Fruit fly (Drosophila melanogaster): ENCODE measurements around the gene Dtd.

Gene Dtd

dm6 chr3R:11467812-11468211 lies 38.0 kb downstream of the Dtd start:
- TF ChIP-seq ap (GFP tag; IDR thresholded peaks at IDR 0.05), result no peak
- TF ChIP-seq CG8281 (tag; optimal IDR thresholded peaks at IDR 0.05), result peak; percentile 93
- no peak for TF ChIP-seq sim (GFP tag; IDR thresholded peaks at IDR 0.05)

DNA sequence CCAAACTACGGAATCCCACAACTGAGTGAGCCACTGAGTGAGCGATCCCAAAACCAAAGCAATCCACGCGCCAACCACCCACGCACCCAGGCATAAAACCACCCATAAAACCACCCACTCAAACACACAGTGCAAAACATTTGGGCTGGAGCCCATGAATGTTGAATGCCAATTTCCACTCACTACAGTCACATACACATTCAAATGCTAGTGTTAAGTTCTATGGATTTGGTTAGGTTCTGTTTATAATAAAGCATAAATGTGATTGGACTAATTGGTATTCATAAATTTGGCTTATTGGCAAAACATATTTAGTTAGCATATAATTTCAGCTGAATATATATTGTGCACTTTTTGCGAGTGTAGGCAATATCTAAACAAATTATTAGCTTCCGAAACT lies 39.9 kb downstream of the Dtd start:
- TF ChIP-seq BtbVII (GFP tag; optimal IDR thresholded peaks at IDR 0.05), result peak; percentile 19
- peak; percentile 16 for TF ChIP-seq Meics (GFP tag; optimal IDR thresholded peaks at IDR 0.05)
- TF ChIP-seq CG2678 (tag; optimal IDR thresholded peaks at IDR 0.05), result peak; percentile 43
- no peak for TF ChIP-seq E2f1 (GFP tag; IDR thresholded peaks at IDR 0.05)
- no peak for TF ChIP-seq CG32532 (GFP tag; IDR thresholded peaks at IDR 0.05)
- peak; percentile 11 for TF ChIP-seq grau (tag; optimal IDR thresholded peaks at IDR 0.05)
- peak; percentile 21 for TF ChIP-seq sens (GFP tag)
- no peak for TF ChIP-seq chinmo (GFP tag; IDR thresholded peaks at IDR 0.05; ENCODE audit: partially characterized antibody)
- no peak for TF ChIP-seq her (GFP tag; optimal IDR thresholded peaks at IDR 0.05)
- peak; percentile 51 for TF ChIP-seq CG18599 (GFP tag; optimal IDR thresholded peaks at IDR 0.05)
- TF ChIP-seq CG9215 (GFP tag; IDR thresholded peaks at IDR 0.05), result peak; percentile 5; the same call in 1 of the 2 replicates
- TF ChIP-seq gem (tag; optimal IDR thresholded peaks at IDR 0.05), result peak; percentile 19
- peak; percentile 18 for TF ChIP-seq CG2120 (GFP tag; optimal IDR thresholded peaks at IDR 0.05)
- peak; percentile 34 for TF ChIP-seq CG11504 (tag; optimal IDR thresholded peaks at IDR 0.05)
- peak; percentile 2 for TF ChIP-seq CG7839 (tag; optimal IDR thresholded peaks at IDR 0.05)
- no peak for TF ChIP-seq bsh (GFP tag; optimal IDR thresholded peaks at IDR 0.05)
- peak; percentile 35; the same call in 1 of the 3 replicates for TF ChIP-seq row (GFP tag; IDR thresholded peaks at IDR 0.05)
- TF ChIP-seq CG2889 (GFP tag; IDR thresholded peaks at IDR 0.05), result no peak
- TF ChIP-seq Med (GFP tag), result peak; percentile 58
- peak; percentile 30 for TF ChIP-seq lab (GFP tag; optimal IDR thresholded peaks at IDR 0.05)
- TF ChIP-seq Hmr (GFP tag; optimal IDR thresholded peaks at IDR 0.05), result peak; percentile 31
- no peak for TF ChIP-seq CG11695 (GFP tag; IDR thresholded peaks at IDR 0.05)
- peak; percentile 45 for TF ChIP-seq abd-A (tag; optimal IDR thresholded peaks at IDR 0.05)
- TF ChIP-seq dmrt99B (tag; optimal IDR thresholded peaks at IDR 0.05), result no peak
- peak; percentile 3 for TF ChIP-seq Hsf (GFP tag; optimal IDR thresholded peaks at IDR 0.05)
- peak; percentile 8 for TF ChIP-seq Fer1 (GFP tag; optimal IDR thresholded peaks at IDR 0.05)

Measured in whole organism, embryonic.